Worm (Caenorhabditis elegans): ENCODE results near the gene metl-1.
A peak's percentile ranks its signal among the peaks of the same experiment; 100 is the strongest.
"Not testable (repeated sequence)": the region's sequence is repeated elsewhere in the genome, so short reads cannot be mapped to it uniquely, and the experiment has no call there.

metl-1 gene

DNA sequence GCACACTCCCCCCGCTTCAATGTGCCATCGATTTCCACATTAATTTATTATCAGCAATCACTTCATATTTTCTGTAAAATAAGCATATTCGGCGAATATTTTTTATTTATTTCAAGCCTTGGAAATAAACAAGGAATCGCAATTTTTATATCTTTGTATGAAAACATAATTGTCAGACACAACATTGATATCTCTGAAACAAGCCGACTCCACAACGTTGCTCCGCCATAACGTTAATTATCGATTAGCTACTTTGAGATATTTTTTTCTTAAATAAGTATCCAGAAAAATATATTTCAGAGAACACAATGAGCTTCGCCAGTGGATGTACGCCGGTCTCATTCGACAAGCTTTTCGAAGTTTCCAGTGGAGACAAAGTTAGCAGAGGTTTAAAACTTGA is 29.5 kb downstream of the metl-1 start, which contains the start of gene adbp-1:
TSS of gene adbp-1 (plus strand) at position 301 of the 400 bp plus-strand sequence.
- TF ChIP-seq sox-2 (GFP tag; IDR thresholded peaks at IDR 0.05) (no peak), ceh-6 (GFP tag; optimal IDR thresholded peaks at IDR 0.05) (no peak), ceh-19 (GFP tag; optimal IDR thresholded peaks at IDR 0.05) (no peak), pag-3 (tag; optimal IDR thresholded peaks at IDR 0.05; ENCODE audit: borderline replicate concordance) (no peak), ceh-18 (tag; optimal IDR thresholded peaks at IDR 0.05) (no peak), unc-42 (tag; optimal IDR thresholded peaks at IDR 0.05) (no peak), elt-2 (tag; optimal IDR thresholded peaks at IDR 0.05) (no peak)

DNA sequence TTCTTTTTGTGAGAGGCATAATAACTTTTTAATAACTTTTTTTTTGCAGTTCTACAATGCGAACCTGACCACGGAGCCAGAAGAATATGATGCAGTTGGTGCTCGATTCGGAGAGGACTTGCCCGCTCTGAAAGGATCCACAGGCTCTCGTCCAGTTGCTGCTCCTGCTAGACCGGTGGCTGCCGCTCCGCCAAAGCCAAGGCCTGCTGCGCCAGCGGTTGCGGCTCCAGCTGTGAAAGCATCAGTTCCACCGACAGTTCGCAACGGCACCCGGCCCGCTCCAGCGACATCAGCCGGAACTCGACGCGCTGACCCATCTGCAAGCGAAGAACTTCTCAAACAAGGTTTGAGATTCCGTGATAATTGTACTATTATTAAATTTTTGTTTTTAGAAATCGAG is 30.2 kb downstream of the metl-1 start:
- TF ChIP-seq hlh-15 (tag; optimal IDR thresholded peaks at IDR 0.05) (no peak), ceh-24 (tag; optimal IDR thresholded peaks at IDR 0.05) (no peak), fax-1 (tag; optimal IDR thresholded peaks at IDR 0.05) (no peak), C08G9.2 (tag; optimal IDR thresholded peaks at IDR 0.05) (peak; percentile 8), hlh-6 (tag; optimal IDR thresholded peaks at IDR 0.05) (peak; percentile 23), sox-4 (tag; optimal IDR thresholded peaks at IDR 0.05) (no peak), pha-4 (tag; optimal IDR thresholded peaks at IDR 0.05) (no peak), eyg-1 (tag; optimal IDR thresholded peaks at IDR 0.05) (no peak), ceh-19 (GFP tag; optimal IDR thresholded peaks at IDR 0.05) (no peak), ceh-22 (tag; optimal IDR thresholded peaks at IDR 0.05) (no peak), ceh-14 (tag; optimal IDR thresholded peaks at IDR 0.05) (no peak)

DNA sequence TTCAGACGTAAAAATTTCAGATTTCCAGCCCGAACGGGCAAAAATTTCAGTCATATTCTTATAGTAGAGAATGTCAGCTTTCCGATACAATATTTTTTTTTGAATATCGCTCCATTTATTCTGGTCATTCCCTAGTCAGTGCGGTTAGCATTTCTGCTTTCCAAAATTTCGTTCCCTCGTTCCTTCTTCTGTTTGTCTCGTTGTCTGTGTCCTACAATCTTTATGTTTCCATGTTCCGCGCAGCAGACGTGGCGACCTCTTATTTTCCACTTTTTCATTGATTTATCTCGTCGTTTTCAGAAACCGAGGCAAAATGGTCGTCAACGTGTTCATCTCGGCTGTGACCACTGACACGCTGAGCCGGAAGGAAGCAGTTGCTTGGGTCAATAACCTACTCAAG is 30.9 kb downstream of the metl-1 start, which contains the start of gene ebp-2:
TSS of gene ebp-2 (plus strand) at position 301 of the 400 bp plus-strand sequence.
- TF ChIP-seq lin-11 (tag; optimal IDR thresholded peaks at IDR 0.05); F13H6.1 (tag; optimal IDR thresholded peaks at IDR 0.05); T23F11.4 (GFP tag; optimal IDR thresholded peaks at IDR 0.05): not testable (repeated sequence)

DNA sequence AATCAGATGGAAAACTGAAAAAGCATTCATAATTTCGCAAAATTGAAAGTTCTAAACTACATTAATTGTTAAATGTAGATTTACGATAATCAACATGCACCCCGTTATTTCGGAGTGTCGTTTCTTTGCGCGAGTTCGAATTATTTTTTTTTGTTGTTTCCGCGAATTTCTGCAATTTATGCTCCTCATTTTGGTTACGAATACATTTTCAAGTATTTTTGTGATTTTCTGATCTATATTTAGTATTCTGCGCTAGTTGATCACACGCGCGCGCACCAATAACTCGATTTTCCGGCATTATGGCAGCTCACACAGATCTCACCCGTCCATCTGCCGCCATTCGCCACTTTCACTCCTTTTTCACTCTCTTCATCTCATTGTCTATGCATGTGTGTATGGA is 33.1 kb downstream of the metl-1 start, which contains the start of gene VW02B12L.2:
TSS of gene VW02B12L.2 (minus strand) at position 65 of the 400 bp plus-strand sequence.
- TF ChIP-seq unc-55 (GFP tag; optimal IDR thresholded peaks at IDR 0.05), result no peak
- peak; percentile 93 for TF ChIP-seq unc-42 (tag; optimal IDR thresholded peaks at IDR 0.05)

DNA sequence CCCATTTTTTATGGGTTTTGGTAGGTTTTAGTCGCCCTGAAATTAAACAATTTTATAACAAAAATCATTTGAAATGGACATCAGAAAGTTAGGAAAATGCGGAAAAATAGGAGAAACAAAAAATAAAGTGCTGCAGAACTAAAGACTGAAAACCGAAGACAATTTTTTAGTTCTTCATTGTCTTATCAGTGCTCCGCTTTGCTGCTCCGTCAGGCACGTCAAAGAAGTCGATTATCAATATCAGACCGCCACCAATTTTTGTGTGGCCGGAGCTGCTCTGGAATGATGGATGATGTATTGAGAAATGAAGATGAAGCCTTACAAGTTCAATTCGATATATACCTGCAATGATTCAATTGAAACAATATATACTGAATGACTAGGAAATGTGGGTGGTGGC is 35.0 kb downstream of the metl-1 start, which contains the start of gene vha-6:
TSS of gene vha-6 (minus strand) at position 36 of the 400 bp plus-strand sequence.
- TF ChIP-seq lim-6 (tag; optimal IDR thresholded peaks at IDR 0.05) (no peak), fkh-6 (tag; optimal IDR thresholded peaks at IDR 0.05) (no peak), ets-4 (tag; optimal IDR thresholded peaks at IDR 0.05) (no peak), T23F11.4 (GFP tag; optimal IDR thresholded peaks at IDR 0.05) (no peak), K09A11.1 (tag; optimal IDR thresholded peaks at IDR 0.05; ENCODE audit: insufficient read depth) (no peak), rnt-1 (tag; optimal IDR thresholded peaks at IDR 0.05) (no peak), sdc-2 (tag; optimal IDR thresholded peaks at IDR 0.05) (no peak), ceh-19 (GFP tag; optimal IDR thresholded peaks at IDR 0.05) (no peak), npax-4 (tag; optimal IDR thresholded peaks at IDR 0.05) (no peak), fkh-10 (GFP tag; optimal IDR thresholded peaks at IDR 0.05) (no peak)

DNA sequence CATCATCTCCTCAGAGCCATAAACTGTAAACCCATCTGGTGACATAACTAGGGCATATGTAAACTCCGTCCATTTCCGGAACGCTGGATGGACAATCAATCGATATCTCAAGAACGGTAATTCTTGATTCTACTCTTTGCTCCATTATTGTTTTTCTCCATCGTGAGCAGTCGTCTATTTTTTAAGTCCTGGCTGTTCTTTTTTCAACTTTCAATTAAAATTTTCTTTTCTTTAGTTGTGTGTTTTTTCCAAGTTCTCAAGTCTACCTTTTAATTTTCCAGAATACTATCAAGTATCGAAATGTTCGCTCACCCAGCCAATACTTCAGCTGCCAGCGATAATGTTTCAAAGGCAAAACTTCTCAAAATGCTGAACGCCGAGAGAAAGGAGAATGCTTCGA is 39.4 kb downstream of the metl-1 start, which contains the start of gene C05D12.5:
TSS of gene C05D12.5 (plus strand) at position 301 of the 400 bp plus-strand sequence.
- no peak for TF ChIP-seq unc-86 (tag; optimal IDR thresholded peaks at IDR 0.05)
- no peak for TF ChIP-seq che-1 (tag; optimal IDR thresholded peaks at IDR 0.05)
- TF ChIP-seq fkh-10 (GFP tag; optimal IDR thresholded peaks at IDR 0.05), result no peak
- no peak for TF ChIP-seq pha-4 (tag; optimal IDR thresholded peaks at IDR 0.05)
- no peak for TF ChIP-seq fax-1 (tag; optimal IDR thresholded peaks at IDR 0.05)
- TF ChIP-seq unc-3 (GFP tag; conservative IDR thresholded peaks at IDR 0.05), result no peak
- TF ChIP-seq unc-3 (tag; optimal IDR thresholded peaks at IDR 0.05), result no peak
- no peak for TF ChIP-seq pros-1 (tag; optimal IDR thresholded peaks at IDR 0.05)
- TF ChIP-seq ama-1 (optimal IDR thresholded peaks at IDR 0.05), result no peak
- TF ChIP-seq lin-11 (tag; optimal IDR thresholded peaks at IDR 0.05), result no peak

Measured in whole organism, late embryonic.